Fruit fly (Drosophila melanogaster) whole organism, prepupa: Measurements from ENCODE around the gene CG2816.
A peak's percentile ranks its signal among the peaks of the same experiment; 100 is the strongest.

ENCODE experiments used
- Blimp-1 ChIP-seq: fragments of 200-800 bp; sonication (Bioruptor generic); optimal IDR thresholded peaks from 3 replicates; lab custom pipeline; 2017; ENCODE audit warnings: missing biosample characterization, missing genetic modification characterization, mild to moderate bottlenecking, moderate library complexity, missing genetic modification reagents
- CG10631 ChIP-seq: fragments of 200-800 bp; sonication (Bioruptor generic); optimal IDR thresholded peaks from 2 replicates; lab custom pipeline; 2016; ENCODE audit warnings: missing biosample characterization, missing genetic modification characterization
- CG10669 ChIP-seq: fragments of 200-800 bp; sonication (Bioruptor generic); optimal IDR thresholded peaks from 3 replicates; lab custom pipeline; 2018; ENCODE audit warnings: missing biosample characterization, mild to moderate bottlenecking, missing genetic modification characterization, moderate library complexity
- CG11294 ChIP-seq: fragments of 200-800 bp; sonication (Bioruptor generic); IDR thresholded peaks from 2 replicates; pipeline ENCODE4 v1.3.6; 2022; ENCODE audit warnings: missing biosample characterization, missing genetic modification characterization
- CG11762 ChIP-seq: fragments of 200-800 bp; sonication (Bioruptor generic); optimal IDR thresholded peaks from 3 replicates; lab custom pipeline; 2016; ENCODE audit warnings: missing biosample characterization, missing genetic modification characterization; ENCODE audit not compliant: insufficient read depth
- CG15336 ChIP-seq: fragments of 200-800 bp; sonication (Bioruptor generic); IDR thresholded peaks from 2 replicates; pipeline ENCODE4 v1.3.6; 2022; ENCODE audit warnings: missing biosample characterization, missing genetic modification characterization
- CG1621 ChIP-seq: fragments of 200-800 bp; sonication (Bioruptor generic); optimal IDR thresholded peaks from 3 replicates; lab custom pipeline; 2018; ENCODE audit warnings: missing biosample characterization, mild to moderate bottlenecking, missing genetic modification characterization
- CG16779 ChIP-seq: fragments of 200-800 bp; sonication (Bioruptor generic); optimal IDR thresholded peaks from 3 replicates; lab custom pipeline; 2017; ENCODE audit warnings: missing biosample characterization, mild to moderate bottlenecking, missing genetic modification characterization
- CG3032 ChIP-seq: fragments of 200-800 bp; optimal IDR thresholded peaks from 2 replicates; lab custom pipeline; 2019; ENCODE audit warnings: missing biosample characterization, mild to moderate bottlenecking, missing genetic modification characterization, moderate library complexity
- CG31627 ChIP-seq: fragments of 200-800 bp; sonication (Bioruptor generic); optimal IDR thresholded peaks from 3 replicates; lab custom pipeline; 2016; ENCODE audit warnings: missing biosample characterization, missing genetic modification characterization
- CG32006 ChIP-seq: fragments of 200-800 bp; sonication (Bioruptor generic); optimal IDR thresholded peaks from 3 replicates; lab custom pipeline; 2017; ENCODE audit warnings: missing biosample characterization, mild to moderate bottlenecking, missing genetic modification characterization
- CG6163 ChIP-seq: fragments of 200-800 bp; sonication (Bioruptor generic); IDR thresholded peaks from 3 replicates; pipeline ENCODE4 v1.3.6; 2022; ENCODE audit warnings: missing biosample characterization, missing genetic modification characterization
- CG6276 ChIP-seq: fragments of 200-800 bp; sonication (Bioruptor generic); optimal IDR thresholded peaks from 2 replicates; lab custom pipeline; 2017; ENCODE audit warnings: missing biosample characterization, mild to moderate bottlenecking, missing genetic modification characterization
- CG6792 ChIP-seq: fragments of 200-800 bp; sonication (Bioruptor generic); optimal IDR thresholded peaks from 3 replicates; lab custom pipeline; 2016; ENCODE audit warnings: missing biosample characterization, missing genetic modification characterization
- CG6854 ChIP-seq: fragments of 200-800 bp; sonication (Bioruptor generic); optimal IDR thresholded peaks from 2 replicates; lab custom pipeline; 2017; ENCODE audit warnings: missing biosample characterization, mild to moderate bottlenecking, missing genetic modification characterization
- CG7368 ChIP-seq: fragments of 200-800 bp; sonication (Bioruptor generic); optimal IDR thresholded peaks from 3 replicates; lab custom pipeline; 2016; ENCODE audit warnings: missing biosample characterization, missing genetic modification characterization
- CG8119 ChIP-seq: fragments of 200-800 bp; sonication (Bioruptor generic); IDR thresholded peaks from 3 replicates; pipeline ENCODE4 v1.3.6; 2022; ENCODE audit warnings: missing biosample characterization, missing genetic modification characterization
- CG8319 ChIP-seq: fragments of 200-800 bp; sonication (Bioruptor generic); optimal IDR thresholded peaks from 3 replicates; lab custom pipeline; 2016; ENCODE audit warnings: missing biosample characterization, missing genetic modification characterization
- CG8632 ChIP-seq: fragments of 200-800 bp; sonication (Bioruptor generic); optimal IDR thresholded peaks from 3 replicates; lab custom pipeline; 2016; ENCODE audit warnings: missing biosample characterization, missing genetic modification characterization
- Eip75B ChIP-seq: fragments of 200-800 bp; sonication (Bioruptor generic); optimal IDR thresholded peaks from 3 replicates; lab custom pipeline; 2016; ENCODE audit warnings: missing biosample characterization, missing genetic modification characterization
- Eip78C ChIP-seq: fragments of 200-800 bp; sonication (Bioruptor generic); peaks from one replicate; lab custom pipeline; 2016; ENCODE audit warnings: missing biosample characterization, missing genetic modification characterization
- Eip93F ChIP-seq: fragments of 200-800 bp; sonication (Bioruptor generic); optimal IDR thresholded peaks from 2 replicates; lab custom pipeline; 2016; ENCODE audit warnings: missing biosample characterization, mild to moderate bottlenecking, missing genetic modification characterization
- Ets21C ChIP-seq: fragments of 200-800 bp; sonication (Bioruptor generic); optimal IDR thresholded peaks from 3 replicates; lab custom pipeline; 2016; ENCODE audit warnings: missing biosample characterization, missing genetic modification characterization
- Gug ChIP-seq: fragments of 200-800 bp; sonication (Bioruptor generic); IDR thresholded peaks from 2 replicates; pipeline ENCODE4 v1.3.6; 2022; ENCODE audit warnings: missing biosample characterization, missing genetic modification characterization
- Hr39 ChIP-seq: fragments of 200-800 bp; sonication (Bioruptor generic); optimal IDR thresholded peaks from 2 replicates; lab custom pipeline; 2016; ENCODE audit warnings: missing biosample characterization, missing genetic modification characterization
- Met ChIP-seq: fragments of 200-800 bp; sonication (Bioruptor generic); optimal IDR thresholded peaks from 3 replicates; lab custom pipeline; 2016; ENCODE audit warnings: missing biosample characterization, missing genetic modification characterization
- OdsH ChIP-seq: fragments of 200-800 bp; sonication (Bioruptor generic); optimal IDR thresholded peaks from 3 replicates; lab custom pipeline; 2016; ENCODE audit warnings: missing biosample characterization, missing genetic modification characterization
- Smox ChIP-seq: fragments of 200-800 bp; sonication (Bioruptor generic); optimal IDR thresholded peaks from 3 replicates; lab custom pipeline; 2016; ENCODE audit warnings: missing biosample characterization, missing genetic modification characterization
- Sox102F ChIP-seq: fragments of 200-800 bp; sonication (Bioruptor generic); optimal IDR thresholded peaks from 2 replicates; lab custom pipeline; 2016; ENCODE audit warnings: missing biosample characterization, mild to moderate bottlenecking, missing genetic modification characterization
- Sox15 ChIP-seq: fragments of 200-800 bp; sonication (Bioruptor generic); optimal IDR thresholded peaks from 3 replicates; lab custom pipeline; 2016; ENCODE audit warnings: missing biosample characterization, missing genetic modification characterization
- acj6 ChIP-seq: fragments of 200-800 bp; sonication (Bioruptor generic); optimal IDR thresholded peaks from 3 replicates; lab custom pipeline; 2016; ENCODE audit warnings: missing biosample characterization, missing genetic modification characterization
- dac ChIP-seq: fragments of 200-800 bp; sonication (Bioruptor generic); optimal IDR thresholded peaks from 2 replicates; lab custom pipeline; 2017; ENCODE audit warnings: missing biosample characterization, mild to moderate bottlenecking, missing genetic modification characterization
- dsx ChIP-seq: fragments of 200-800 bp; optimal IDR thresholded peaks from 3 replicates; lab custom pipeline; 2019; ENCODE audit warnings: missing biosample characterization, mild to moderate bottlenecking, missing genetic modification characterization, moderate library complexity; ENCODE audit not compliant: poor library complexity, severe bottlenecking
- eg ChIP-seq: fragments of 200-800 bp; sonication (Bioruptor generic); IDR thresholded peaks from 3 replicates; pipeline ENCODE4 v1.3.6; 2022; ENCODE audit warnings: missing biosample characterization, missing genetic modification characterization
- esn ChIP-seq: fragments of 200-800 bp; sonication (Bioruptor generic); optimal IDR thresholded peaks from 2 replicates; lab custom pipeline; 2016; ENCODE audit warnings: missing biosample characterization, mild to moderate bottlenecking, missing genetic modification characterization, moderate library complexity
- fkh ChIP-seq: fragments of 200-800 bp; sonication (Bioruptor generic); optimal IDR thresholded peaks from 3 replicates; lab custom pipeline; 2017; ENCODE audit warnings: missing biosample characterization, mild to moderate bottlenecking, missing genetic modification characterization, moderate library complexity
- lz ChIP-seq: fragments of 200-800 bp; sonication (Bioruptor generic); optimal IDR thresholded peaks from 3 replicates; lab custom pipeline; 2016; ENCODE audit warnings: missing biosample characterization, missing genetic modification characterization
- net ChIP-seq: fragments of 200-800 bp; sonication (Bioruptor generic); optimal IDR thresholded peaks from 3 replicates; lab custom pipeline; 2016; ENCODE audit warnings: missing biosample characterization, missing genetic modification characterization
- salr ChIP-seq, 2 experiments: fragments of 200-800 bp; sonication (Bioruptor generic); optimal IDR thresholded peaks; 3 replicates each; lab custom pipeline; 2016 to 2018; ENCODE audit warnings: missing biosample characterization in 2 of 2, missing genetic modification characterization in 2 of 2, mild to moderate bottlenecking in 1 of 2
- spab ChIP-seq: fragments of 200-800 bp; sonication (Bioruptor generic); optimal IDR thresholded peaks from 2 replicates; lab custom pipeline; 2017; ENCODE audit warnings: missing biosample characterization, mild to moderate bottlenecking, missing genetic modification characterization, missing genetic modification reagents
- svp ChIP-seq: fragments of 200-800 bp; sonication (Bioruptor generic); peaks from one replicate; lab custom pipeline; 2016; ENCODE audit warnings: missing biosample characterization, missing genetic modification characterization
- topi ChIP-seq: fragments of 200-800 bp; sonication (Bioruptor generic); optimal IDR thresholded peaks from 3 replicates; lab custom pipeline; 2016; ENCODE audit warnings: missing biosample characterization, missing genetic modification characterization

CG2816 gene

dm6 chr2L:3657349-3658142 is 45.9 kb upstream of the CG2816 start (continued):
- TF ChIP-seq eg = peak; percentile 68
- no peak for TF ChIP-seq Eip75B
- peak; percentile 1 for TF ChIP-seq Ets21C (GFP tag; lab: Kevin White, UChicago)
- 0 out of 2 replicates have a peak, but pooled peaks have one; percentile 8 for TF ChIP-seq Gug (GFP tag; lab: Robert Waterston, UW)
- peak; percentile 53 for TF ChIP-seq Hr39 (GFP tag; lab: Kevin White, UChicago)
- no peak for TF ChIP-seq salr (GFP tag; optimal IDR thresholded peaks at IDR 0.05; lab: Kevin White, UChicago)
- no peak for TF ChIP-seq CG1621 (tag; lab: Kevin White, UChicago)
- TF ChIP-seq Eip93F = no peak
- no peak for TF ChIP-seq svp (GFP tag; lab: Kevin White, UChicago)
- TF ChIP-seq CG6276 (GFP tag; lab: Kevin White, UChicago) = no peak
- TF ChIP-seq spab (GFP tag; lab: Kevin White, UChicago) = peak; percentile 3
- no peak for TF ChIP-seq CG16779
- no peak for TF ChIP-seq Sox15
- TF ChIP-seq CG15336 (GFP tag; lab: Robert Waterston, UW) = peak; percentile 60
- no peak for TF ChIP-seq Met (GFP tag; lab: Kevin White, UChicago)
- TF ChIP-seq Sox102F (GFP tag; lab: Kevin White, UChicago) = no peak
- TF ChIP-seq CG8632 (GFP tag; lab: Kevin White, UChicago) = no peak
- TF ChIP-seq CG7368 = no peak
- peak; percentile 19 for TF ChIP-seq esn
- peak; percentile 60 for TF ChIP-seq Eip78C
- TF ChIP-seq Smox = no peak
- peak; percentile 62 for TF ChIP-seq CG32006 (GFP tag; lab: Kevin White, UChicago)
- TF ChIP-seq CG6854 (GFP tag; lab: Kevin White, UChicago) = no peak
- no peak for TF ChIP-seq dsx
- TF ChIP-seq dac (GFP tag; lab: Kevin White, UChicago) = no peak
- no peak for TF ChIP-seq CG11762 (GFP tag; lab: Kevin White, UChicago)
- no peak for TF ChIP-seq CG6792 (GFP tag; lab: Kevin White, UChicago)
- peak; percentile 18 for TF ChIP-seq OdsH
- no peak for TF ChIP-seq CG8319 (GFP tag; lab: Kevin White, UChicago)
- TF ChIP-seq acj6 = peak; percentile 16
- peak; percentile 28 for TF ChIP-seq CG3032 (tag; lab: Kevin White, UChicago)
- TF ChIP-seq topi = peak; percentile 18
- TF ChIP-seq Blimp-1 = no peak
- peak; percentile 52 for TF ChIP-seq fkh (GFP tag; lab: Kevin White, UChicago)

DNA sequence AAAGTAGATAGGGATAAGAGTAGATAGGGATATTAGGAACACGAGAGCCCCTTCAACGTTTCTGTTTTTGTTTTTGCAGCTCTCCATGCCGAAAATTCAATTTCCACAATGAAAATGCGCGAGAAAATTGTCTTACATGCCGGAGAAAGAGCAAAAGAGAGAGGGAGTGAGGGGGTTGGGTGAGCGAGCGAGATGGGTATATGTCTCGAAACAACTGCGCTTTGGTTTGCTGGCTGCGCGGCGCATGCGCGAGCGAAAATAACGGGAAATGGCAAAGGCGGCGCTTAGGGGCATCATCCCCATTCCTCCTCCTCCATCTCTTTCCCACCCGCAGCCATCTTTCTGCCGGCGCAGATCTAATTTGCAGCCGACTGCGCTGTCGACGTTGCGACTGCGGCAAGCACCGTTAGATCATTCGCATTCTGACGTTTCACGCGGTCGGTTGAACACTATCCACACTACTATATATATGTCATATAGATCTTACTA is 41.1 kb upstream of the CG2816 start, which contains the start of gene Drgx:
Drgx (plus strand) TSS at position 439 of the 489 bp plus-strand sequence.
- TF ChIP-seq CG6163 (GFP tag; lab: Robert Waterston, UW) (0 out of 3 replicates have a peak, but pooled peaks have one; percentile 11), dsx (no peak)

DNA sequence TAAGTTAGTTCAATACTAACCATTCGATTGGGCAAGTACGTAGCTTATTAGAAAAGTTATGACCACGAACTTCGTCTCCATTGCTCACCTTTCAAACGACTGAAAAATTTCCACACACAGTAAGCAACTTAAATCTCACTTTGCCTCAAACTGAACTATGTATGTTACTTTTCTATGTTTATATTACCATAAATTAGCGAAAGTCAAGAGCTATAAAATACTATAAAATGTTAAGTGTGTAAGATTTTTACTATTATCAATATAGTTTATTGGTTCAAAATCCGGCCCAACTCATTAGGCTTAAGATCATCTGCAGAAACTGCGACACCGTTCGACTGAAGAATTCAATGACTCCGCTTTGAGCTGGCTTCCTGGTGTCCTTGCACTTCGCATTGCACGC is 35.0 kb upstream of the CG2816 start, which contains the start of gene Sfp24Ba:
Sfp24Ba (minus strand) TSS at position 101 of the 400 bp plus-strand sequence.
- no peak for TF ChIP-seq net (GFP tag; lab: Kevin White, UChicago)
- no peak for TF ChIP-seq lz (GFP tag; lab: Kevin White, UChicago)
- TF ChIP-seq CG16779 = no peak
- no peak for TF ChIP-seq svp (GFP tag; lab: Kevin White, UChicago)
- no peak for TF ChIP-seq CG10631
- no peak for TF ChIP-seq CG8319 (GFP tag; lab: Kevin White, UChicago)
- TF ChIP-seq topi = no peak
- no peak for TF ChIP-seq Hr39 (GFP tag; lab: Kevin White, UChicago)
- TF ChIP-seq CG11294 (GFP tag; lab: Robert Waterston, UW) = no peak
- TF ChIP-seq Blimp-1 = no peak
- no peak for TF ChIP-seq eg
- no peak for TF ChIP-seq CG8119 (GFP tag; lab: Robert Waterston, UW)
- TF ChIP-seq CG10669 (GFP tag; lab: Kevin White, UChicago) = no peak
- no peak for TF ChIP-seq CG31627 (GFP tag; lab: Kevin White, UChicago)
